Fruit fly (Drosophila melanogaster) whole organism, embryonic: ENCODE measurements around the gene Ae2.
A peak's percentile ranks its signal among the peaks of the same experiment; 100 is the strongest.

ENCODE experiments used
- ATbp ChIP-seq: fragments of 200-800 bp; sonication (Bioruptor generic); optimal IDR thresholded peaks from 2 replicates; lab custom pipeline; 2017; ENCODE audit warnings: missing biosample characterization, mild to moderate bottlenecking, missing genetic modification characterization, missing genetic modification reagents
- Ada2b ChIP-seq: fragments of 200-800 bp; sonication (Bioruptor generic); IDR thresholded peaks from 2 replicates; pipeline ENCODE4 v1.3.6; 2022; ENCODE audit warnings: missing biosample characterization, missing genetic modification characterization
- CG1024 ChIP-seq: fragments of 200-800 bp; sonication (Bioruptor generic); IDR thresholded peaks from 2 replicates; pipeline ENCODE4 v1.3.6; 2022; ENCODE audit warnings: missing biosample characterization, missing genetic modification characterization
- CG11398 ChIP-seq: fragments of 200-800 bp; sonication (Bioruptor generic); optimal IDR thresholded peaks from 2 replicates; lab custom pipeline; 2016; ENCODE audit warnings: missing biosample characterization, missing genetic modification characterization
- CG12236 ChIP-seq: fragments of 200-800 bp; sonication (Bioruptor generic); optimal IDR thresholded peaks from 2 replicates; lab custom pipeline; 2016; ENCODE audit warnings: missing biosample characterization, missing genetic modification characterization
- CG1233 ChIP-seq: fragments of 200-800 bp; sonication (Bioruptor generic); optimal IDR thresholded peaks from 4 replicates; lab custom pipeline; 2018; ENCODE audit warnings: missing biosample characterization, mild to moderate bottlenecking, missing genetic modification characterization
- CG13296 ChIP-seq: fragments of 200-800 bp; sonication (Bioruptor generic); optimal IDR thresholded peaks from 3 replicates; lab custom pipeline; 2018; ENCODE audit warnings: missing biosample characterization, mild to moderate bottlenecking, missing genetic modification characterization
- CG14965 ChIP-seq: fragments of 200-800 bp; sonication (Bioruptor generic); optimal IDR thresholded peaks from 2 replicates; lab custom pipeline; 2016; ENCODE audit warnings: missing biosample characterization, missing genetic modification characterization, borderline replicate concordance
- CG17568 ChIP-seq: fragments of 200-800 bp; sonication (Bioruptor generic); optimal IDR thresholded peaks from 2 replicates; lab custom pipeline; 2018; ENCODE audit warnings: missing biosample characterization, mild to moderate bottlenecking, missing genetic modification characterization, moderate library complexity
- CG18262 ChIP-seq: fragments of 200-800 bp; optimal IDR thresholded peaks from 3 replicates; lab custom pipeline; 2019; ENCODE audit warnings: missing biosample characterization, mild to moderate bottlenecking, missing genetic modification characterization, moderate library complexity
- CG32772 ChIP-seq: fragments of 200-800 bp; sonication (Bioruptor generic); IDR thresholded peaks from 2 replicates; pipeline ENCODE4 v1.3.6; 2022; ENCODE audit warnings: missing biosample characterization, missing genetic modification characterization
- CG3726 ChIP-seq: fragments of 200-800 bp; sonication (Bioruptor generic); IDR thresholded peaks from 3 replicates; pipeline ENCODE4, ENCODE4 v1.3.6; 2022; ENCODE audit warnings: missing biosample characterization, missing genetic modification characterization
- CG4730 ChIP-seq: fragments of 200-800 bp; sonication (Bioruptor generic); IDR thresholded peaks from 2 replicates; pipeline ENCODE4 v1.3.6; 2022; ENCODE audit warnings: missing biosample characterization, missing genetic modification characterization
- CG4854 ChIP-seq: fragments of 200-800 bp; sonication (Bioruptor generic); optimal IDR thresholded peaks from 2 replicates; lab custom pipeline; 2016; ENCODE audit warnings: missing biosample characterization, missing genetic modification characterization, inconsistent platforms
- CG6254 ChIP-seq: fragments of 200-800 bp; sonication (Bioruptor generic); optimal IDR thresholded peaks from 3 replicates; lab custom pipeline; 2017; ENCODE audit warnings: mild to moderate bottlenecking, missing biosample characterization, missing genetic modification reagents, missing genetic modification characterization
- CG6654 ChIP-seq: fragments of 200-800 bp; sonication (Bioruptor generic); optimal IDR thresholded peaks from 2 replicates; lab custom pipeline; 2017; ENCODE audit warnings: missing biosample characterization, mild to moderate bottlenecking, missing genetic modification characterization
- CG7271 ChIP-seq: fragments of 200-800 bp; sonication (Bioruptor generic); optimal IDR thresholded peaks from 2 replicates; lab custom pipeline; 2018; ENCODE audit warnings: missing biosample characterization, mild to moderate bottlenecking, missing genetic modification characterization, moderate library complexity
- CG8089 ChIP-seq: fragments of 200-800 bp; sonication (Bioruptor generic); optimal IDR thresholded peaks from 3 replicates; lab custom pipeline; 2016; ENCODE audit warnings: missing biosample characterization, missing genetic modification characterization
- CG9817 ChIP-seq: fragments of 200-800 bp; sonication (Bioruptor generic); optimal IDR thresholded peaks from 2 replicates; lab custom pipeline; 2018; ENCODE audit warnings: missing biosample characterization, mild to moderate bottlenecking, missing genetic modification characterization, moderate library complexity
- CrebB ChIP-seq: fragments of 200-800 bp; sonication (Bioruptor generic); optimal IDR thresholded peaks from 3 replicates; lab custom pipeline; 2018; ENCODE audit warnings: missing biosample characterization, mild to moderate bottlenecking, missing genetic modification characterization
- D ChIP-seq, 2 experiments: fragments of 200-800 bp in 1 of 2; fragments of >200 bp in 1 of 2; sonication (Bioruptor generic) in 1 of 2; optimal IDR thresholded peaks; 2 replicates in 1 of 2; 3 replicates in 1 of 2; lab custom pipeline; 2017; ENCODE audit warnings: mild to moderate bottlenecking in 1 of 2, missing biosample characterization in 1 of 2, missing genetic modification characterization in 1 of 2, missing genetic modification reagents in 1 of 2
- Dad ChIP-seq: fragments of 200-800 bp; sonication (Bioruptor generic); optimal IDR thresholded peaks from 3 replicates; lab custom pipeline; 2016; ENCODE audit warnings: missing biosample characterization, missing genetic modification characterization
- Dek ChIP-seq: fragments of 200-800 bp; sonication (Bioruptor generic); optimal IDR thresholded peaks from 3 replicates; lab custom pipeline; 2019; ENCODE audit warnings: missing biosample characterization, mild to moderate bottlenecking, missing genetic modification characterization, moderate library complexity
- HmgZ ChIP-seq: fragments of 200-800 bp; sonication (Bioruptor generic); optimal IDR thresholded peaks from 2 replicates; lab custom pipeline; 2018; ENCODE audit warnings: missing biosample characterization, mild to moderate bottlenecking, missing genetic modification characterization
- Mrtf ChIP-seq: fragments of 200-800 bp; sonication (Bioruptor generic); IDR thresholded peaks from 3 replicates; pipeline ENCODE4 v1.3.6; 2022; ENCODE audit warnings: missing biosample characterization, missing genetic modification characterization
- NK7.1 ChIP-seq: fragments of 200-800 bp; sonication (Bioruptor generic); optimal IDR thresholded peaks from 3 replicates; lab custom pipeline; 2016; ENCODE audit warnings: missing biosample characterization, missing genetic modification characterization
- Side ChIP-seq: fragments of 200-800 bp; sonication (Bioruptor generic); optimal IDR thresholded peaks from 2 replicates; lab custom pipeline; 2016; ENCODE audit warnings: missing biosample characterization, missing genetic modification characterization
- Ssrp ChIP-seq: fragments of 200-800 bp; sonication (Bioruptor generic); optimal IDR thresholded peaks from 2 replicates; lab custom pipeline; 2018; ENCODE audit warnings: missing biosample characterization, mild to moderate bottlenecking, missing genetic modification characterization, moderate library complexity
- Stat92E ChIP-seq, 3 experiments: fragments of >200 bp in 2 of 3; fragments of 200-800 bp in 1 of 3; sonication (Bioruptor generic) in 1 of 3; optimal IDR thresholded peaks; 2 replicates each; lab custom pipeline; 2017 to 2019; ENCODE audit warnings: missing biosample characterization in 3 of 3, missing genetic modification characterization in 3 of 3, mild to moderate bottlenecking in 1 of 3, moderate library complexity in 1 of 3
- Tbp ChIP-seq: fragments of >200 bp; optimal IDR thresholded peaks from 2 replicates; lab custom pipeline; 2018; ENCODE audit warnings: missing biosample characterization, missing genetic modification characterization
- bigmax ChIP-seq: fragments of 200-800 bp; sonication (Bioruptor generic); optimal IDR thresholded peaks from 2 replicates; lab custom pipeline; 2018; ENCODE audit warnings: missing biosample characterization, mild to moderate bottlenecking, missing genetic modification characterization
- cas ChIP-seq: fragments of 200-800 bp; sonication (Bioruptor generic); IDR thresholded peaks from 2 replicates; pipeline ENCODE4 v1.3.6; 2022; ENCODE audit warnings: missing biosample characterization, missing genetic modification characterization
- caup ChIP-seq: fragments of 200-800 bp; sonication (Bioruptor generic); optimal IDR thresholded peaks from 3 replicates; lab custom pipeline; 2017; ENCODE audit warnings: missing biosample characterization, mild to moderate bottlenecking, missing genetic modification characterization, moderate library complexity; ENCODE audit not compliant: severe bottlenecking
- cwo ChIP-seq: fragments of 200-800 bp; sonication (Bioruptor generic); optimal IDR thresholded peaks from 3 replicates; lab custom pipeline; 2017; ENCODE audit warnings: missing biosample characterization, missing genetic modification characterization, mild to moderate bottlenecking, moderate library complexity, missing genetic modification reagents
- gce ChIP-seq: fragments of 200-800 bp; sonication (Bioruptor generic); IDR thresholded peaks from 3 replicates; pipeline ENCODE4 v1.3.6; 2022; ENCODE audit warnings: missing biosample characterization, missing genetic modification characterization
- jing ChIP-seq: fragments of 200-800 bp; sonication (Bioruptor generic); optimal IDR thresholded peaks from 2 replicates; lab custom pipeline; 2018; ENCODE audit warnings: missing biosample characterization, mild to moderate bottlenecking, missing genetic modification characterization
- knrl ChIP-seq: fragments of 200-800 bp; sonication (Bioruptor generic); IDR thresholded peaks from 3 replicates; pipeline ENCODE4 v1.3.6; 2022; ENCODE audit warnings: missing biosample characterization, missing genetic modification characterization; ENCODE audit not compliant: partially characterized antibody
- nerfin-1 ChIP-seq: fragments of 200-800 bp; sonication (Bioruptor generic); optimal IDR thresholded peaks from 3 replicates; lab custom pipeline; 2019; ENCODE audit warnings: missing biosample characterization, mild to moderate bottlenecking, missing genetic modification characterization, moderate library complexity
- odd ChIP-seq: fragments of 200-800 bp; sonication (Bioruptor generic); optimal IDR thresholded peaks from 2 replicates; lab custom pipeline; 2017; ENCODE audit warnings: missing biosample characterization, mild to moderate bottlenecking, missing genetic modification characterization
- sens ChIP-seq: fragments of 200-800 bp; sonication (Bioruptor generic); peaks from one replicate; lab custom pipeline; 2016; ENCODE audit warnings: missing biosample characterization, missing genetic modification characterization
- shn ChIP-seq: fragments of 200-800 bp; sonication (Bioruptor generic); optimal IDR thresholded peaks from 3 replicates; lab custom pipeline; 2016; ENCODE audit warnings: missing biosample characterization, missing genetic modification characterization
- slbo ChIP-seq: fragments of 200-800 bp; sonication (Bioruptor generic); IDR thresholded peaks from 2 replicates; pipeline ENCODE4 v1.3.6; 2022; ENCODE audit warnings: missing biosample characterization, missing genetic modification characterization
- sob ChIP-seq: fragments of 200-800 bp; sonication (Bioruptor generic); IDR thresholded peaks from 2 replicates; pipeline ENCODE4 v1.3.6; 2022; ENCODE audit warnings: missing biosample characterization, missing genetic modification characterization
- tap ChIP-seq: fragments of 200-800 bp; optimal IDR thresholded peaks from 3 replicates; lab custom pipeline; 2019; ENCODE audit warnings: missing biosample characterization, mild to moderate bottlenecking, missing genetic modification characterization, moderate library complexity
- tio ChIP-seq: fragments of 200-800 bp; sonication (Bioruptor generic); optimal IDR thresholded peaks from 2 replicates; lab custom pipeline; 2017; ENCODE audit warnings: missing biosample characterization, missing genetic modification characterization, inconsistent platforms
- twi ChIP-seq: fragments of 200-800 bp; optimal IDR thresholded peaks from 2 replicates; lab custom pipeline; 2019; ENCODE audit warnings: missing biosample characterization, mild to moderate bottlenecking, missing genetic modification characterization, moderate library complexity
- tx ChIP-seq: fragments of 200-800 bp; sonication (Bioruptor generic); optimal IDR thresholded peaks from 2 replicates; lab custom pipeline; 2016; ENCODE audit warnings: missing biosample characterization, missing genetic modification characterization
- yki ChIP-seq: fragments of >200 bp; optimal IDR thresholded peaks from 3 replicates; lab custom pipeline; 2018
- zf30C ChIP-seq: fragments of 200-800 bp; sonication (Bioruptor generic); optimal IDR thresholded peaks from 3 replicates; lab custom pipeline; 2018; ENCODE audit warnings: missing biosample characterization, mild to moderate bottlenecking, missing genetic modification characterization
- zfh2 ChIP-seq: fragments of 200-800 bp; sonication (Bioruptor generic); optimal IDR thresholded peaks from 2 replicates; lab custom pipeline; 2016; ENCODE audit warnings: missing biosample characterization, missing genetic modification characterization

Ae2 gene

dm6 chr3L:9723108-9723507 lies 40.2 kb upstream of the Ae2 start, which contains the start of the genes nbs and defl (continued):
- TF ChIP-seq Ada2b (GFP tag; lab: Robert Waterston, UW) (peak; percentile 62), CG4730 (GFP tag; lab: Robert Waterston, UW) (peak; percentile 55), CG9817 (tag; lab: Kevin White, UChicago) (peak; percentile 61), CG11398 (GFP tag; lab: Kevin White, UChicago) (no peak), CG8089 (peak; percentile 41), NK7.1 (no peak), CG7271 (no peak), sens (peak; percentile 95), cwo (no peak), twi (tag; lab: Kevin White, UChicago) (peak; percentile 48), Tbp (GFP tag; lab: Kevin White, UChicago) (no peak), nerfin-1 (tag; lab: Kevin White, UChicago) (peak; percentile 45), CG13296 (GFP tag; lab: Kevin White, UChicago) (peak; percentile 49), CG17568 (GFP tag; lab: Kevin White, UChicago) (no peak), tx (GFP tag; lab: Kevin White, UChicago) (peak; percentile 57), CG6254 (GFP tag; lab: Kevin White, UChicago) (no peak), zfh2 (GFP tag; lab: Kevin White, UChicago) (peak; percentile 77), cas (GFP tag; lab: Robert Waterston, UW) (0 out of 2 replicates have a peak, but pooled peaks have one; percentile 36), zf30C (GFP tag; lab: Kevin White, UChicago) (peak; percentile 97), Side (peak; percentile 75), CG32772 (GFP tag; lab: Robert Waterston, UW) (peak; percentile 69), odd (no peak), ATbp (GFP tag; lab: Kevin White, UChicago) (no peak), tap (no peak), CG18262 (tag; lab: Kevin White, UChicago) (peak; percentile 74), gce (GFP tag; lab: Robert Waterston, UW) (no peak), CG6654 (GFP tag; lab: Kevin White, UChicago) (no peak), Dad (GFP tag; lab: Kevin White, UChicago) (peak; percentile 56), bigmax (GFP tag; lab: Kevin White, UChicago) (no peak), sob (GFP tag; lab: Robert Waterston, UW) (peak; percentile 87), CG4854 (GFP tag; lab: Kevin White, UChicago) (peak; percentile 48), HmgZ (tag; lab: Kevin White, UChicago) (peak; percentile 58), tio (GFP tag; lab: Kevin White, UChicago) (no peak), slbo (peak; percentile 83), CG1024 (peak; percentile 33; the same call in 1 of the 2 replicates), Stat92E (GFP tag; optimal IDR thresholded peaks at IDR 0.05; lab: Kevin White, UChicago) (no peak), CG12236 (no peak), D (optimal IDR thresholded peaks at IDR 0.05; lab: Kevin White, UChicago) (no peak), D (GFP tag; optimal IDR thresholded peaks at IDR 0.05; lab: Kevin White, UChicago) (no peak), caup (no peak), yki (lab: Kevin White, UChicago) (no peak), CrebB (tag; lab: Kevin White, UChicago) (no peak), CG3726 (GFP tag; lab: Robert Waterston, UW) (peak; percentile 13; the same call in 1 of the 3 replicates), Dek (tag; lab: Kevin White, UChicago) (peak; percentile 31), CG1233 (GFP tag; lab: Kevin White, UChicago) (no peak), jing (no peak), knrl (GFP tag; lab: Robert Waterston, UW) (peak; percentile 59; the same call in 2 of the 3 replicates), CG14965 (GFP tag; lab: Kevin White, UChicago) (no peak), shn (GFP tag; lab: Kevin White, UChicago) (peak; percentile 44), Ssrp (peak; percentile 59), Mrtf (GFP tag; lab: Robert Waterston, UW) (0 out of 3 replicates have a peak, but pooled peaks have one; percentile 49)
